Worm (Caenorhabditis elegans) whole organism, L4/young adult: ENCODE measurements around the gene gid-7.

Source experiments
- W03F9.2 ChIP-seq: fragments of 150-350 bp; optimal IDR thresholded peaks from 2 replicates; lab custom pipeline; 2014; ENCODE audit warnings: missing biosample characterization, missing genetic modification characterization
- dao-5 ChIP-seq: sonication (generic microtip); optimal IDR thresholded peaks from 2 replicates; lab custom pipeline; 2016; ENCODE audit warnings: missing genotype, missing genetic modification characterization, moderate library complexity, missing compliant biosample characterization
- him-1 ChIP-seq: sonication (generic microtip); optimal IDR thresholded peaks from 2 replicates; lab custom pipeline; 2016; ENCODE audit warnings: missing genotype, missing genetic modification reagents, missing genetic modification characterization, missing compliant biosample characterization

DNA sequence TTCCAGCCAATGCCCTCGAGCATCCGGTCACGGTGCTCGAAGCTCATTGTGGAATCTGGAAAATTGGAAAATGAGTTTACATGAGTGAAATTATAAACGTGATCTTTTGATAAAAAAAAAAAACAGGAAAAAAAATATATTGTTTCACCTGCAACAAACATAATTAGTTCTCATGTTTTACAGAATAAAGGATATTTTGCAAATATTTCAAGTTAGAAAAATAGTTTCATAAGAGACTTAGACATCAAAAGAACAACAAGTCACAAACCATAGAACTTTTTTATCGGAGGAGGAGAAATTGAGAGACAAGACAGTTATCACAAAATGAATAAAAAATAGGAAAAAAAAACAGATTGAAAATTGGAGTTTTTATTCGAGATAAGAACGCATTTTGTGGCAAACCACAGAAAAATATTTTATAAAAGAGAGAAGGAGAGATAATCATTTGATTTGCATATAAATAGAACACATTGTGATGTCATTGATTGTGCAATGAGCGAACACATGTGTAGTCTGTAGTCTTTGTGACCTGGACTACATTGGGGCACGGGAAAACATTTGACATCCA lies 27.4 kb upstream of the gid-7 start, which contains the start of gene R08F11.1:
- TF ChIP-seq him-1 (no peak), W03F9.2 (tag; lab: Kevin White, UChicago) (no peak), dao-5 (tag; lab: Kevin White, UChicago) (no peak)
